Fruit fly (Drosophila melanogaster): ENCODE results near the gene Tdrd3.
A peak's percentile ranks its signal among the peaks of the same experiment; 100 is the strongest.

Tdrd3 gene

dm6 chr3L:14781082-14781862 is 5.3 kb upstream of the Tdrd3 start (continued):
- TF ChIP-seq gt (GFP tag; IDR thresholded peaks at IDR 0.05) (no peak), lov (optimal IDR thresholded peaks at IDR 0.05) (no peak), lov (GFP tag; IDR thresholded peaks at IDR 0.05) (no peak; the same call in 2 of the 3 replicates), emc (GFP tag; optimal IDR thresholded peaks at IDR 0.05) (no peak), ftz-f1 (GFP tag; optimal IDR thresholded peaks at IDR 0.05) (peak; percentile 77), prd (optimal IDR thresholded peaks at IDR 0.05) (no peak), prd (GFP tag; IDR thresholded peaks at IDR 0.05) (peak; percentile 51; the same call in 1 of the 3 replicates), CG34224 (GFP tag; IDR thresholded peaks at IDR 0.05; ENCODE audit: partially characterized antibody) (peak; percentile 62), CG10209 (GFP tag; optimal IDR thresholded peaks at IDR 0.05) (peak; percentile 76), CG14710 (tag; optimal IDR thresholded peaks at IDR 0.05) (peak; percentile 76), CG3726 (GFP tag; IDR thresholded peaks at IDR 0.05) (no peak), pzg (GFP tag; optimal IDR thresholded peaks at IDR 0.05) (peak; percentile 1), CG33557 (GFP tag; optimal IDR thresholded peaks at IDR 0.05) (peak; percentile 77), tup (GFP tag; optimal IDR thresholded peaks at IDR 0.05) (no peak), crc (GFP tag; optimal IDR thresholded peaks at IDR 0.05) (peak; percentile 52), CG15514 (GFP tag; optimal IDR thresholded peaks at IDR 0.05) (peak; percentile 18), fd3F (GFP tag; optimal IDR thresholded peaks at IDR 0.05) (peak; percentile 14), Blimp-1 (GFP tag; optimal IDR thresholded peaks at IDR 0.05) (peak; percentile 67), bigmax (GFP tag; optimal IDR thresholded peaks at IDR 0.05) (no peak), bowl (GFP tag; IDR thresholded peaks at IDR 0.05) (no peak), Fer2 (tag; optimal IDR thresholded peaks at IDR 0.05) (no peak), mld (GFP tag; IDR thresholded peaks at IDR 0.05; ENCODE audit: partially characterized antibody) (no peak), sim (GFP tag; IDR thresholded peaks at IDR 0.05) (no peak), exex (tag; optimal IDR thresholded peaks at IDR 0.05) (peak; percentile 12), z (GFP tag; IDR thresholded peaks at IDR 0.05) (peak; percentile 47; the same call in 1 of the 3 replicates), CG1529 (GFP tag; optimal IDR thresholded peaks at IDR 0.05) (peak; percentile 6), CG12659 (GFP tag; optimal IDR thresholded peaks at IDR 0.05) (peak; percentile 76), sr (GFP tag; IDR thresholded peaks at IDR 0.05) (no peak; the same call in 2 of the 3 replicates), CG9817 (tag; optimal IDR thresholded peaks at IDR 0.05) (peak; percentile 20), B-H1 (GFP tag; IDR thresholded peaks at IDR 0.05) (peak; percentile 11; the same call in 1 of the 3 replicates), Sry-β (GFP tag; optimal IDR thresholded peaks at IDR 0.05) (peak; percentile 23), croc (GFP tag; conservative IDR thresholded peaks at IDR 0.05) (peak; percentile 14; the same call in 1 of the 3 replicates), Hr78 (GFP tag; optimal IDR thresholded peaks at IDR 0.05) (peak in 1 of 2 experiments; percentile 97), da (GFP tag; optimal IDR thresholded peaks at IDR 0.05) (peak; percentile 39), Drgx (GFP tag; IDR thresholded peaks at IDR 0.05) (peak; percentile 71), CG1602 (GFP tag; optimal IDR thresholded peaks at IDR 0.05) (peak; percentile 58), CG4360 (GFP tag; IDR thresholded peaks at IDR 0.05) (peak; percentile 67), lola (GFP tag; optimal IDR thresholded peaks at IDR 0.05) (peak in 1 of 3 experiments; percentile 67), CG18011 (GFP tag; optimal IDR thresholded peaks at IDR 0.05) (no peak), CG11723 (GFP tag; optimal IDR thresholded peaks at IDR 0.05) (peak; percentile 21), Dip2 (GFP tag; IDR thresholded peaks at IDR 0.05) (no peak), klu (GFP tag; IDR thresholded peaks at IDR 0.05) (no peak), CG17612 (GFP tag; IDR thresholded peaks at IDR 0.05) (no peak), CG30020 (tag; optimal IDR thresholded peaks at IDR 0.05) (peak; percentile 35), CG3163 (GFP tag; optimal IDR thresholded peaks at IDR 0.05) (peak; percentile 31), Hand (GFP tag; optimal IDR thresholded peaks at IDR 0.05) (no peak), CG15479 (GFP tag; optimal IDR thresholded peaks at IDR 0.05) (no peak), CG11696 (GFP tag; IDR thresholded peaks at IDR 0.05) (no peak; the same call in 1 of the 2 replicates)
